Fruit fly (Drosophila melanogaster) whole organism, embryonic: Measurements from ENCODE around the gene RpLP1.

Source experiments
- ATbp ChIP-seq: fragments of 200-800 bp; sonication (Bioruptor generic); optimal IDR thresholded peaks from 2 replicates; lab custom pipeline; 2017; ENCODE audit warnings: missing biosample characterization, mild to moderate bottlenecking, missing genetic modification characterization, missing genetic modification reagents
- Antp ChIP-seq: fragments of 200-800 bp; sonication (Bioruptor generic); optimal IDR thresholded peaks from 3 replicates; lab custom pipeline; 2016; ENCODE audit warnings: missing biosample characterization, missing genetic modification characterization
- Atf6 ChIP-seq: fragments of 200-800 bp; sonication (Bioruptor generic); IDR thresholded peaks from 2 replicates; pipeline ENCODE4 v1.3.6; 2022; ENCODE audit warnings: missing biosample characterization, missing genetic modification characterization
- BtbVII ChIP-seq: fragments of 200-800 bp; sonication (Bioruptor generic); optimal IDR thresholded peaks from 3 replicates; lab custom pipeline; 2017; ENCODE audit warnings: missing biosample characterization, mild to moderate bottlenecking, missing genetic modification characterization
- CG10431 ChIP-seq: fragments of 200-800 bp; sonication (Bioruptor generic); optimal IDR thresholded peaks from 3 replicates; lab custom pipeline; 2018; ENCODE audit warnings: missing biosample characterization, mild to moderate bottlenecking, missing genetic modification characterization
- CG10543 ChIP-seq: fragments of 200-800 bp; sonication (Bioruptor generic); optimal IDR thresholded peaks from 3 replicates; lab custom pipeline; 2017; ENCODE audit warnings: missing biosample characterization, mild to moderate bottlenecking, missing genetic modification characterization, moderate library complexity
- CG11085 ChIP-seq: fragments of 200-800 bp; sonication (Bioruptor generic); IDR thresholded peaks from 2 replicates; pipeline ENCODE4 v1.3.6; 2022; ENCODE audit warnings: missing biosample characterization, missing genetic modification characterization
- CG11504 ChIP-seq: fragments of 200-800 bp; sonication (Bioruptor generic); optimal IDR thresholded peaks from 3 replicates; lab custom pipeline; 2019; ENCODE audit warnings: missing biosample characterization, mild to moderate bottlenecking, missing genetic modification characterization, moderate library complexity
- CG12104 ChIP-seq: fragments of 200-800 bp; sonication (Bioruptor generic); optimal IDR thresholded peaks from 3 replicates; lab custom pipeline; 2016; ENCODE audit warnings: missing biosample characterization, missing genetic modification characterization
- CG14014 ChIP-seq: fragments of 200-800 bp; sonication (Bioruptor generic); IDR thresholded peaks from 2 replicates; pipeline ENCODE4 v1.3.6; 2022; ENCODE audit warnings: missing biosample characterization, missing genetic modification characterization
- CG14667 ChIP-seq: fragments of 200-800 bp; sonication (Bioruptor generic); IDR thresholded peaks from 2 replicates; pipeline ENCODE4 v1.3.6; 2022; ENCODE audit warnings: missing biosample characterization, missing genetic modification characterization
- CG1647 ChIP-seq: fragments of 200-800 bp; sonication (Bioruptor generic); optimal IDR thresholded peaks from 3 replicates; lab custom pipeline; 2016; ENCODE audit warnings: missing biosample characterization, missing genetic modification characterization
- CG16863 ChIP-seq: fragments of 200-800 bp; sonication (Bioruptor generic); optimal IDR thresholded peaks from 3 replicates; lab custom pipeline; 2016; ENCODE audit warnings: missing biosample characterization, missing genetic modification characterization
- CG1832 ChIP-seq: fragments of 200-800 bp; sonication (Bioruptor generic); optimal IDR thresholded peaks from 2 replicates; lab custom pipeline; 2017; ENCODE audit warnings: missing biosample characterization, mild to moderate bottlenecking, missing genetic modification characterization, inconsistent platforms
- CG30431 ChIP-seq: fragments of 200-800 bp; sonication (Bioruptor generic); optimal IDR thresholded peaks from 2 replicates; lab custom pipeline; 2017; ENCODE audit warnings: missing biosample characterization, missing genetic modification characterization
- CG3163 ChIP-seq: fragments of 200-800 bp; sonication (Bioruptor generic); optimal IDR thresholded peaks from 3 replicates; lab custom pipeline; 2016; ENCODE audit warnings: missing biosample characterization, missing genetic modification characterization
- CG32767 ChIP-seq: fragments of 200-800 bp; sonication (Bioruptor generic); IDR thresholded peaks from 2 replicates; pipeline ENCODE4 v1.3.6; 2022; ENCODE audit warnings: missing biosample characterization, missing genetic modification characterization
- CG33557 ChIP-seq: fragments of 200-800 bp; sonication (Bioruptor generic); optimal IDR thresholded peaks from 2 replicates; lab custom pipeline; 2019; ENCODE audit warnings: missing biosample characterization, mild to moderate bottlenecking, missing genetic modification characterization, moderate library complexity
- CG3407 ChIP-seq: fragments of 200-800 bp; sonication (Bioruptor generic); optimal IDR thresholded peaks from 2 replicates; lab custom pipeline; 2018; ENCODE audit warnings: missing biosample characterization, mild to moderate bottlenecking, missing genetic modification characterization
- CG4404 ChIP-seq: fragments of 200-800 bp; sonication (Bioruptor generic); IDR thresholded peaks from 2 replicates; pipeline ENCODE4 v1.3.6; 2022; ENCODE audit warnings: missing biosample characterization, missing genetic modification characterization
- CG7271 ChIP-seq: fragments of 200-800 bp; sonication (Bioruptor generic); optimal IDR thresholded peaks from 2 replicates; lab custom pipeline; 2018; ENCODE audit warnings: missing biosample characterization, mild to moderate bottlenecking, missing genetic modification characterization, moderate library complexity
- CG7786 ChIP-seq: fragments of 200-800 bp; sonication (Bioruptor generic); optimal IDR thresholded peaks from 2 replicates; lab custom pipeline; 2016; ENCODE audit warnings: missing biosample characterization, missing genetic modification characterization
- CG8281 ChIP-seq: fragments of 200-800 bp; sonication (Bioruptor generic); optimal IDR thresholded peaks from 2 replicates; lab custom pipeline; 2018; ENCODE audit warnings: missing biosample characterization, mild to moderate bottlenecking, missing genetic modification characterization, moderate library complexity
- CG8290 ChIP-seq, 3 experiments: fragments of 200-800 bp; sonication (Bioruptor generic); optimal IDR thresholded peaks; 2 replicates each; lab custom pipeline; 2016 to 2019; ENCODE audit warnings: missing biosample characterization in 3 of 3, missing genetic modification characterization in 3 of 3, mild to moderate bottlenecking in 2 of 3, moderate library complexity in 1 of 3
- CG9437 ChIP-seq: fragments of 200-800 bp; sonication (Bioruptor generic); optimal IDR thresholded peaks from 2 replicates; lab custom pipeline; 2018; ENCODE audit warnings: missing biosample characterization, mild to moderate bottlenecking, missing genetic modification characterization
- D ChIP-seq, 2 experiments: fragments of 200-800 bp in 1 of 2; fragments of >200 bp in 1 of 2; sonication (Bioruptor generic) in 1 of 2; optimal IDR thresholded peaks; 2 replicates in 1 of 2; 3 replicates in 1 of 2; lab custom pipeline; 2017; ENCODE audit warnings: mild to moderate bottlenecking in 1 of 2, missing biosample characterization in 1 of 2, missing genetic modification characterization in 1 of 2, missing genetic modification reagents in 1 of 2
- D19A ChIP-seq: fragments of 200-800 bp; optimal IDR thresholded peaks from 3 replicates; lab custom pipeline; 2019; ENCODE audit warnings: missing biosample characterization, mild to moderate bottlenecking, missing genetic modification characterization, moderate library complexity
- Drgx ChIP-seq: fragments of 200-800 bp; sonication (Bioruptor generic); IDR thresholded peaks from 2 replicates; pipeline ENCODE4 v1.3.6; 2022; ENCODE audit warnings: missing biosample characterization, missing genetic modification characterization
- MESR4 ChIP-seq: fragments of 200-800 bp; sonication (Bioruptor generic); optimal IDR thresholded peaks from 2 replicates; lab custom pipeline; 2018; ENCODE audit warnings: missing biosample characterization, mild to moderate bottlenecking, missing genetic modification characterization, moderate library complexity
- Mrtf ChIP-seq: fragments of 200-800 bp; sonication (Bioruptor generic); IDR thresholded peaks from 3 replicates; pipeline ENCODE4 v1.3.6; 2022; ENCODE audit warnings: missing biosample characterization, missing genetic modification characterization
- NK7.1 ChIP-seq: fragments of 200-800 bp; sonication (Bioruptor generic); optimal IDR thresholded peaks from 3 replicates; lab custom pipeline; 2016; ENCODE audit warnings: missing biosample characterization, missing genetic modification characterization
- NfI ChIP-seq: fragments of 200-800 bp; sonication (Bioruptor generic); optimal IDR thresholded peaks from 3 replicates; lab custom pipeline; 2018; ENCODE audit warnings: missing biosample characterization, mild to moderate bottlenecking, missing genetic modification characterization, moderate library complexity
- Oli ChIP-seq: fragments of 200-800 bp; sonication (Bioruptor generic); optimal IDR thresholded peaks from 2 replicates; lab custom pipeline; 2018; ENCODE audit warnings: missing biosample characterization, mild to moderate bottlenecking, missing genetic modification characterization, moderate library complexity
- Six4 ChIP-seq: fragments of 200-800 bp; sonication (Bioruptor generic); optimal IDR thresholded peaks from 2 replicates; lab custom pipeline; 2016; ENCODE audit warnings: missing biosample characterization, missing genetic modification characterization
- Sox102F ChIP-seq: fragments of 200-800 bp; sonication (Bioruptor generic); optimal IDR thresholded peaks from 2 replicates; lab custom pipeline; 2018; ENCODE audit warnings: missing biosample characterization, mild to moderate bottlenecking, missing genetic modification characterization, moderate library complexity
- Ssrp ChIP-seq: fragments of 200-800 bp; sonication (Bioruptor generic); optimal IDR thresholded peaks from 2 replicates; lab custom pipeline; 2018; ENCODE audit warnings: missing biosample characterization, mild to moderate bottlenecking, missing genetic modification characterization, moderate library complexity
- aop ChIP-seq: fragments of 200-800 bp; sonication (Bioruptor generic); IDR thresholded peaks from 2 replicates; pipeline ENCODE4 v1.3.6; 2022; ENCODE audit warnings: missing biosample characterization, missing genetic modification characterization
- ara ChIP-seq: fragments of 200-800 bp; sonication (Bioruptor generic); IDR thresholded peaks from 2 replicates; pipeline ENCODE4 v1.3.6; 2022; ENCODE audit warnings: missing biosample characterization, missing genetic modification characterization
- bbx ChIP-seq: fragments of 200-800 bp; sonication (Bioruptor generic); IDR thresholded peaks from 2 replicates; pipeline ENCODE4 v1.3.6; 2022; ENCODE audit warnings: missing biosample characterization, missing genetic modification characterization; ENCODE audit not compliant: partially characterized antibody
- bowl ChIP-seq: fragments of 200-800 bp; sonication (Bioruptor generic); IDR thresholded peaks from 2 replicates; pipeline ENCODE4 v1.3.6; 2022; ENCODE audit warnings: missing biosample characterization, missing genetic modification characterization
- chm ChIP-seq: fragments of 200-800 bp; sonication (Bioruptor generic); IDR thresholded peaks from 2 replicates; pipeline ENCODE4 v1.3.6; 2022; ENCODE audit warnings: missing biosample characterization, missing genetic modification characterization
- eve ChIP-seq, 2 experiments: fragments of >200 bp; optimal IDR thresholded peaks; 2 replicates each; lab custom pipeline; 2017; ENCODE audit warnings: missing biosample characterization in 2 of 2, missing genetic modification characterization in 2 of 2
- gsb-n ChIP-seq: fragments of 200-800 bp; sonication (Bioruptor generic); optimal IDR thresholded peaks from 3 replicates; lab custom pipeline; 2018; ENCODE audit warnings: missing biosample characterization, mild to moderate bottlenecking, missing genetic modification characterization
- jing ChIP-seq: fragments of 200-800 bp; sonication (Bioruptor generic); optimal IDR thresholded peaks from 2 replicates; lab custom pipeline; 2018; ENCODE audit warnings: missing biosample characterization, mild to moderate bottlenecking, missing genetic modification characterization
- kay ChIP-seq: fragments of 200-800 bp; sonication (Bioruptor generic); optimal IDR thresholded peaks from 2 replicates; lab custom pipeline; 2016; ENCODE audit warnings: missing biosample characterization, missing genetic modification characterization
- row ChIP-seq: fragments of 200-800 bp; sonication (Bioruptor generic); IDR thresholded peaks from 3 replicates; pipeline ENCODE4 v1.3.6; 2022; ENCODE audit warnings: missing biosample characterization, missing genetic modification characterization
- ssp ChIP-seq: fragments of 200-800 bp; sonication (Bioruptor generic); IDR thresholded peaks from 2 replicates; pipeline ENCODE4 v1.3.6; 2022; ENCODE audit warnings: missing biosample characterization, missing genetic modification characterization
- tup ChIP-seq: fragments of 200-800 bp; sonication (Bioruptor generic); optimal IDR thresholded peaks from 2 replicates; lab custom pipeline; 2016; ENCODE audit warnings: missing biosample characterization, mild to moderate bottlenecking, missing genetic modification characterization, moderate library complexity
- vvl ChIP-seq: fragments of 200-800 bp; sonication (Bioruptor generic); IDR thresholded peaks from 2 replicates; pipeline ENCODE4 v1.3.6; 2022; ENCODE audit warnings: missing biosample characterization, missing genetic modification characterization

RpLP1 gene

DNA sequence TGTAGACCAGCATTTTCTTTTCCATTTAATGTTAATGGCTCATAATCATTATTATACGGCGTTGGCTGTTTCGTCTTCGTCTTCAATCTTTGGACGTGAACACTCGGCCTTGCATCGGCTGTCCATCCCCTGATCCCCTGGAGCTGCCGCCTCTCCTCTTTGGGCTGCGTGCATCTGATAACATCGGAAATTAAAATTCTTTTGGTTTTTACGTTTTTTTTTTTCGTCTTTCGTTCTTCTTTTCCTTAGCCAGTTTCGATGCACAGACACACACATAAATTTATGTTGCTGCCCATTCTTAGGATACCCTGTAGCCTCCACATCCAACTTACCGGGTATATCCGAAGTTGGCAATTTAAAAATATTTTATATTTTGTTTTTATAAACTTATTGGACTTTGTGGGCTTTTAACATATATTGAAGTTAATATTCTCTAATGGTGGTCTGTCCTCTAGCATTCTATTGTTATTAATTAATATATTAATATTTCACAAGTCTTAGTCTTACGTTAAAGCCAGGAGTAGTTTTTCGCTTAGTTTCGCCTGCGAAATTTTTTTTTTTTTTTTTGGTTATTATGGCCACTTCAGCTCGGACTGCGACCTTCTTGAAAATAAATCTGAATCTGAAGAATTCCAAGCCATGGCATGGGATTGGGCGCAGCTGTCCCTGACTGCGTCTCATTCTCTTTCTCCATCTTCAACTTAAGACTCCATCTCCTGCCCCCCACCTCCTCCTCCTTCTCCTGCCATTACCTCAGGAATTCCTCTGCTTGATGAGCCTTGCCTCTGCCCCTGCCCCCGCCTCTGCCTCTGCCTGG lies 21.1 kb downstream of the RpLP1 start (continued):
- TF ChIP-seq tup (GFP tag; lab: Kevin White, UChicago) = no peak
- peak; percentile 62 for TF ChIP-seq Oli (tag; lab: Kevin White, UChicago)
- TF ChIP-seq CG3407 (GFP tag; lab: Kevin White, UChicago) = peak; percentile 23
- TF ChIP-seq MESR4 (GFP tag; lab: Kevin White, UChicago) = no peak
- no peak for TF ChIP-seq CG16863 (GFP tag; lab: Kevin White, UChicago)
- TF ChIP-seq CG9437 (GFP tag; lab: Kevin White, UChicago) = peak; percentile 27
- TF ChIP-seq Sox102F (GFP tag; lab: Kevin White, UChicago) = peak; percentile 12
- TF ChIP-seq Ssrp = peak; percentile 76
- no peak for TF ChIP-seq ssp
- TF ChIP-seq ara = peak; percentile 50; the same call in 1 of the 2 replicates
- no peak for TF ChIP-seq BtbVII (GFP tag; lab: Kevin White, UChicago)
- no peak for TF ChIP-seq CG3163 (GFP tag; lab: Kevin White, UChicago)
- no peak for TF ChIP-seq bowl (GFP tag; lab: Robert Waterston, UW)
- TF ChIP-seq Drgx = 0 out of 2 replicates have a peak, but pooled peaks have one; percentile 14
- no peak for TF ChIP-seq aop (GFP tag; lab: Robert Waterston, UW)
- TF ChIP-seq chm (GFP tag; lab: Robert Waterston, UW) = 0 out of 2 replicates have a peak, but pooled peaks have one; percentile 26
- TF ChIP-seq Mrtf = no peak
- TF ChIP-seq Atf6 (GFP tag; lab: Robert Waterston, UW) = no peak
- no peak for TF ChIP-seq CG12104 (GFP tag; lab: Kevin White, UChicago)
- TF ChIP-seq gsb-n (tag; lab: Kevin White, UChicago) = peak; percentile 59
- TF ChIP-seq CG7786 (GFP tag; lab: Kevin White, UChicago) = no peak
- peak; percentile 58 for TF ChIP-seq CG30431 (GFP tag; lab: Kevin White, UChicago)
- TF ChIP-seq CG14667 (GFP tag; lab: Robert Waterston, UW) = no peak
- TF ChIP-seq CG10543 (GFP tag; lab: Kevin White, UChicago) = no peak
- TF ChIP-seq CG1832 (GFP tag; lab: Kevin White, UChicago) = no peak
- no peak for TF ChIP-seq CG32767
- no peak for TF ChIP-seq CG7271 (tag; lab: Kevin White, UChicago)
- TF ChIP-seq vvl (GFP tag; lab: Robert Waterston, UW) = no peak
- no peak for TF ChIP-seq bbx (GFP tag; lab: Robert Waterston, UW)
- peak; percentile 39 for TF ChIP-seq CG11504
- TF ChIP-seq CG8290 (GFP tag; optimal IDR thresholded peaks at IDR 0.05; lab: Kevin White, UChicago) = peak; percentile 8
- no peak for TF ChIP-seq CG8290 (tag; optimal IDR thresholded peaks at IDR 0.05; lab: Kevin White, UChicago)
- TF ChIP-seq CG4404 (GFP tag; lab: Robert Waterston, UW) = peak; percentile 70
- no peak for TF ChIP-seq CG8281 (tag; lab: Kevin White, UChicago)
- no peak for TF ChIP-seq CG1647 (GFP tag; lab: Kevin White, UChicago)
- peak; percentile 54 for TF ChIP-seq row (GFP tag; lab: Robert Waterston, UW)
- TF ChIP-seq jing (GFP tag; lab: Kevin White, UChicago) = no peak
- TF ChIP-seq kay (GFP tag; lab: Kevin White, UChicago) = no peak
- no peak for TF ChIP-seq D (optimal IDR thresholded peaks at IDR 0.05; lab: Kevin White, UChicago)
- TF ChIP-seq D (GFP tag; optimal IDR thresholded peaks at IDR 0.05; lab: Kevin White, UChicago) = peak; percentile 66
- TF ChIP-seq Six4 (GFP tag; lab: Kevin White, UChicago) = peak; percentile 32
- TF ChIP-seq Antp = no peak
- no peak for TF ChIP-seq CG14014
- TF ChIP-seq NK7.1 = no peak
- TF ChIP-seq eve (GFP tag; optimal IDR thresholded peaks at IDR 0.05; lab: Kevin White, UChicago) = no peak
- TF ChIP-seq NfI = no peak
- peak; percentile 84 for TF ChIP-seq CG33557
- no peak for TF ChIP-seq CG10431 (GFP tag; lab: Kevin White, UChicago)
- TF ChIP-seq D19A = peak; percentile 88
- TF ChIP-seq ATbp (GFP tag; lab: Kevin White, UChicago) = no peak
- TF ChIP-seq CG11085 (GFP tag; lab: Robert Waterston, UW) = no peak
